Worm (Caenorhabditis elegans) whole organism, L3 larva: ENCODE measurements around the gene D1014.5.

ENCODE experiments used
- aly-2 ChIP-seq: fragments of 150-350 bp; optimal IDR thresholded peaks from 2 replicates; lab custom pipeline; 2014; ENCODE audit warnings: missing biosample characterization, missing genetic modification characterization
- ama-1 ChIP-seq: fragments of 150-350 bp; optimal IDR thresholded peaks from 2 replicates; lab custom pipeline; 2018
- ceh-9 ChIP-seq: sonication (generic microtip); optimal IDR thresholded peaks from 2 replicates; lab custom pipeline; 2018; ENCODE audit warnings: missing biosample characterization, missing genetic modification characterization
- daf-12 ChIP-seq: fragments of 150-350 bp; optimal IDR thresholded peaks from 2 replicates; lab custom pipeline; 2014; ENCODE audit warnings: missing biosample characterization, missing genetic modification reagents, missing genetic modification characterization
- egl-5 ChIP-seq: fragments of 150-350 bp; optimal IDR thresholded peaks from 2 replicates; lab custom pipeline; 2017; ENCODE audit warnings: missing biosample characterization, missing genetic modification reagents, missing genetic modification characterization, inconsistent platforms
- elt-1 ChIP-seq: fragments of 150-350 bp; optimal IDR thresholded peaks from 2 replicates; lab custom pipeline; 2014; ENCODE audit warnings: missing biosample characterization, missing genetic modification characterization
- elt-2 ChIP-seq: sonication (generic microtip); optimal IDR thresholded peaks from 2 replicates; lab custom pipeline; 2016; ENCODE audit warnings: missing genetic modification reagents, mild to moderate bottlenecking, missing genetic modification characterization, missing compliant biosample characterization
- elt-3 ChIP-seq, 3 experiments: fragments of 150-350 bp in 1 of 3; sonication (generic microtip) in 2 of 3; optimal IDR thresholded peaks; 2 replicates in 2 of 3; 4 replicates in 1 of 3; lab custom pipeline; 2014 to 2017; ENCODE audit warnings: missing biosample characterization in 3 of 3, missing genetic modification characterization in 3 of 3
- eor-1 ChIP-seq, 2 experiments: fragments of 150-350 bp; optimal IDR thresholded peaks; 2 replicates each; lab custom pipeline; 2014 to 2018; ENCODE audit warnings: missing biosample characterization in 2 of 2, missing genetic modification characterization in 2 of 2
- fos-1 ChIP-seq: fragments of 150-350 bp; optimal IDR thresholded peaks from 2 replicates; lab custom pipeline; 2014; ENCODE audit warnings: missing biosample characterization, missing genetic modification characterization
- hmg-11 ChIP-seq: sonication (generic microtip); optimal IDR thresholded peaks from 2 replicates; lab custom pipeline; 2016; ENCODE audit warnings: missing genetic modification characterization, missing compliant biosample characterization
- jun-1 ChIP-seq: fragments of 150-350 bp; optimal IDR thresholded peaks from 2 replicates; lab custom pipeline; 2014; ENCODE audit warnings: missing biosample characterization, missing genetic modification reagents, missing genetic modification characterization
- lsy-12 ChIP-seq: sonication (generic microtip); optimal IDR thresholded peaks from 2 replicates; lab custom pipeline; 2016; ENCODE audit warnings: mild to moderate bottlenecking, missing genetic modification characterization, missing compliant biosample characterization
- mdl-1 ChIP-seq: fragments of 150-350 bp; optimal IDR thresholded peaks from 2 replicates; lab custom pipeline; 2014; ENCODE audit warnings: missing biosample characterization, missing genetic modification characterization
- mml-1 ChIP-seq: fragments of 150-350 bp; sonication (generic microtip); optimal IDR thresholded peaks from 3 replicates; lab custom pipeline; 2014; ENCODE audit warnings: missing biosample characterization, missing genetic modification characterization
- nfya-1 ChIP-seq: sonication (generic microtip); optimal IDR thresholded peaks from 2 replicates; lab custom pipeline; 2017; ENCODE audit warnings: missing genetic modification characterization, mild to moderate bottlenecking, missing compliant biosample characterization, antibody characterized with exemption, moderate library complexity; ENCODE audit not compliant: insufficient read depth
- nhr-11 ChIP-seq: fragments of 150-350 bp; optimal IDR thresholded peaks from 2 replicates; lab custom pipeline; 2014; ENCODE audit warnings: missing biosample characterization, missing genetic modification characterization
- nhr-25 ChIP-seq: sonication (generic microtip); optimal IDR thresholded peaks from 2 replicates; lab custom pipeline; 2017; ENCODE audit warnings: missing biosample characterization, missing genetic modification characterization
- nhr-28 ChIP-seq: fragments of 150-350 bp; optimal IDR thresholded peaks from 2 replicates; lab custom pipeline; 2014; ENCODE audit warnings: missing biosample characterization, missing genetic modification characterization
- nhr-76 ChIP-seq: fragments of 150-350 bp; sonication (generic microtip); optimal IDR thresholded peaks from 5 replicates; lab custom pipeline; 2014; ENCODE audit warnings: missing biosample characterization, missing genetic modification characterization
- nhr-77 ChIP-seq: fragments of 150-350 bp; optimal IDR thresholded peaks from 2 replicates; lab custom pipeline; 2014; ENCODE audit warnings: missing biosample characterization, missing genetic modification characterization
- pha-4 ChIP-seq: fragments of 150-350 bp; optimal IDR thresholded peaks from 2 replicates; lab custom pipeline; 2014; ENCODE audit warnings: missing biosample characterization, missing genetic modification reagents, missing genetic modification characterization
- pqm-1 ChIP-seq: fragments of 150-350 bp; optimal IDR thresholded peaks from 2 replicates; lab custom pipeline; 2017; ENCODE audit warnings: missing biosample characterization, missing genetic modification characterization, inconsistent platforms
- sea-2 ChIP-seq: fragments of 150-350 bp; sonication (generic microtip); optimal IDR thresholded peaks from 4 replicates; lab custom pipeline; 2014; ENCODE audit warnings: missing biosample characterization, missing genetic modification reagents, missing genetic modification characterization
- unc-39 ChIP-seq: sonication (generic microtip); optimal IDR thresholded peaks from 4 replicates; lab custom pipeline; 2017; ENCODE audit warnings: missing biosample characterization, missing genetic modification characterization
- unc-62 ChIP-seq: fragments of 150-350 bp; sonication (generic microtip); optimal IDR thresholded peaks from 4 replicates; lab custom pipeline; 2014; ENCODE audit warnings: missing biosample characterization, missing genetic modification reagents, missing genetic modification characterization
- zag-1 ChIP-seq: fragments of 150-350 bp; optimal IDR thresholded peaks from 2 replicates; lab custom pipeline; 2014; ENCODE audit warnings: missing biosample characterization, missing genetic modification characterization
- ztf-11 ChIP-seq: fragments of 150-350 bp; optimal IDR thresholded peaks from 2 replicates; lab custom pipeline; 2014; ENCODE audit warnings: missing biosample characterization, missing genetic modification characterization
- ztf-4 ChIP-seq: fragments of 150-350 bp; optimal IDR thresholded peaks from 2 replicates; lab custom pipeline; 2014; ENCODE audit warnings: missing biosample characterization, missing genetic modification characterization

D1014.5 gene

DNA sequence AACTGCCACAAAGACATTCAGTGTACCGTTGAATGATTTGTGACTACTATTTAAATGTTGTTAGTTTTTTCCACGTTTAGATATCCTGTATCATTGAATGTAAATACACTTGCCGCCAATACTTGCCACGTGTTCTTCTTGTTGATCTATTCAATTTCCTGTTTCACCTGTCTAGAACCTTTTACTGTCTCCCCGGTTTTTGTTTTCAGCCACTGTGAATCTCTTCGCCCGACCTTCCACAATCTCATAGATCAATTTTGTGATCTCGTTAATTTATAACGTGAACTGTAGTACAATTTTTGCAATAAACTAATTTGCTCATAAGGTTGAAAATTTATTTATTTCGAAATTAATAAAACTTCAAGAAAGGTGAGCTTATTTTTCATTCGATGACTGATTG, 21.8 kb downstream of the D1014.5 start, which contains the start of gene D1014.13:
D1014.13 (plus strand) TSS at position 301 of the 400 bp plus-strand sequence.
- no peak for TF ChIP-seq nhr-77 (tag; lab: Kevin White, UChicago)
- TF ChIP-seq elt-1 (tag; lab: Kevin White, UChicago): no peak
- no peak for TF ChIP-seq nhr-28
- TF ChIP-seq egl-5 (tag; lab: Kevin White, UChicago): no peak
- no peak for TF ChIP-seq ztf-4
- TF ChIP-seq lsy-12 (tag; lab: Kevin White, UChicago): no peak
- TF ChIP-seq nfya-1: no peak
- TF ChIP-seq pha-4 (tag; lab: Kevin White, UChicago): no peak
- no peak for TF ChIP-seq hmg-11 (tag; lab: Kevin White, UChicago)
- no peak for TF ChIP-seq ceh-9
- no peak for TF ChIP-seq eor-1 (tag; optimal IDR thresholded peaks at IDR 0.05; lab: Kevin White, UChicago)
- TF ChIP-seq ztf-11 (tag; lab: Kevin White, UChicago): no peak
- TF ChIP-seq mdl-1 (tag; lab: Kevin White, UChicago): no peak
- no peak for TF ChIP-seq unc-39 (tag; lab: Kevin White, UChicago)
- TF ChIP-seq elt-3 (tag; optimal IDR thresholded peaks at IDR 0.05; lab: Kevin White, UChicago): no peak
- no peak for TF ChIP-seq zag-1 (tag; lab: Kevin White, UChicago)
- TF ChIP-seq nhr-25 (tag; lab: Kevin White, UChicago): no peak
- TF ChIP-seq aly-2 (tag; lab: Kevin White, UChicago): no peak
- no peak for TF ChIP-seq jun-1 (tag; lab: Kevin White, UChicago)

DNA sequence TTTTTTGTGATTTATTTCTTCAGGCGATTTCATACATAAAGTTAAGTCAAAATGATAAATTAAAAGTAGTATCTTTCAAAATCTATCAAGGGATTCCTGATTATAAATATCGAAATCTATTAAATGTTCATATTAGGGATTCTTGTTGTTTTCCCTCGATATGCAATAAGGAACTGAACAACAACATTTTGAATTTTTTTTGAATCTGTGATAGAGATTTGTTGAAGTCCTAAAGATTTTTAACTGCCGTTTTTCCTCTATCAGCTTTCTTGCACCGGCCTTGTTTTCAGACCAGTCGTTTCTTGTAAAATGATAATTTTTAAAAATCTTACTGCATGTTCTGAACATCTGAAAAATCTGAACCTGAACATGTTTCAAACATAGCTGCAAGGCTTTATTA, 32.3 kb downstream of the D1014.5 start:
- TF ChIP-seq lsy-12 (tag; lab: Kevin White, UChicago): no peak
- no peak for TF ChIP-seq hmg-11 (tag; lab: Kevin White, UChicago)
- TF ChIP-seq daf-12 (tag; lab: Kevin White, UChicago): no peak
- TF ChIP-seq elt-1 (tag; lab: Kevin White, UChicago): no peak
- no peak for TF ChIP-seq sea-2
- TF ChIP-seq jun-1 (tag; lab: Kevin White, UChicago): no peak
- no peak for TF ChIP-seq unc-62 (GFP tag; lab: Kevin White, UChicago)

DNA sequence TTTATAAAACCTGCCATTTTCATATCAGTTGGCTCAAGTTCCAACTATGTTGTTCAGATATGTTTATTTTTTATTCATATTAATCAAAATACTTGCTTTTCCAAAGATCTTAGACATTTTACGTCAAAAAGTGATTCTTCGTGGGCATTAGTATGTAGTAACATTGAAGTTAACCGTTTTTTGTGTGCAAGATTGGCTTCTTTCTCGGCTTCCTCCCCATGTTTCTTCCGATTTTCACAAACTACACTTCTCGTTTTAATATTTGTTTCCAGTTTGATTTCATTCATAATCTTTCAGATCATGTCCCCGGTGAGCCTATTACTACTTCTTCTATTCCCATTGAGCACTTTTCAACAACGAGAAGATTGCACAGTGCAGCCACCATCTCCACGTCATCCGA, 34.0 kb downstream of the D1014.5 start, which contains the start of gene sul-2:
sul-2 (plus strand) TSS at position 301 of the 400 bp plus-strand sequence.
- TF ChIP-seq ztf-11 (tag; lab: Kevin White, UChicago) (no peak), nhr-11 (no peak), nfya-1 (no peak), eor-1 (tag; optimal IDR thresholded peaks at IDR 0.05; lab: Kevin White, UChicago) (no peak), hmg-11 (tag; lab: Kevin White, UChicago) (no peak)

DNA sequence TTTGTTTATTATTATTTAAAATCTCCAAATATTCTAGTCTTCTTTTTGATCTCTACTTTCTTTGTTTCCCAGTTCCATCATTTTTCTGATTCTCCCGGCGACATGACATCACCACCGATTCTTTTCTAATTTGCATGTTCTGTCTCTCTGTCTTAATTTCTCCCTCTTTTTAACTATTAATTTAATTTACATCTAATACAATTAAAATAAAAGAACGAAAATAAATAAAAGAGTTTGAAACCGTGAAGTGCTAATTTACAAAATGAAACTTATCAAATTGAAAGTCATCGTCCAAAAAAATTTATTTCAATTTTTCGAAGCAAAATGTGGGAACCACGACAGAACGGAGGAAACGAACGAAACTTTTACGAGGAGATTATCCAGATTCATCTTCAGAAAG, 36.1 kb downstream of the D1014.5 start, which contains the start of gene F20D6.6:
F20D6.6 (plus strand) TSS at position 301 of the 400 bp plus-strand sequence.
- TF ChIP-seq ama-1 (lab: Kevin White, UChicago): no peak

DNA sequence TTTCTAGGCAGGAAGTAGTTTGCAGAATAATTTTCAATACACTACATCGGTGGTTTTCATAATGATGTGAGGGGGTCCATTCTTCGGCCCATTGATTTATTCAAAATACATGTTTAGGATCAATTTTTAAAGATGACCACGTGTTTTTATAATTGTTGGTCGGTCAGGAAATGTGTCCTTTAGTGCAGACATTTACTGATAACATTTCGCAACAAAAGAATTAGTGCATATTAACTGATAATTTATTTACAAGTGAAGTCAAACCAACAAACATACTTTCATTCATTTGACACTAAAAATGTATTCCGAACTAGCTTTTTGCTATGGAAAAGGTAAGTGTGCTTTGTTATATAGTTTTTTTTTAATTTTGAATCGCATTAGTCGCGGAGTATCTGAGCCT, 38.2 kb downstream of the D1014.5 start, which contains the start of gene F20D6.5:
F20D6.5 (plus strand) TSS at position 259 of the 400 bp plus-strand sequence.
- TF ChIP-seq mml-1 (no peak), pqm-1 (tag; lab: Kevin White, UChicago) (peak; percentile 83), nfya-1 (no peak), hmg-11 (tag; lab: Kevin White, UChicago) (no peak), elt-2 (tag; lab: Kevin White, UChicago) (peak; percentile 61), nhr-76 (no peak), fos-1 (tag; lab: Kevin White, UChicago) (no peak)

DNA sequence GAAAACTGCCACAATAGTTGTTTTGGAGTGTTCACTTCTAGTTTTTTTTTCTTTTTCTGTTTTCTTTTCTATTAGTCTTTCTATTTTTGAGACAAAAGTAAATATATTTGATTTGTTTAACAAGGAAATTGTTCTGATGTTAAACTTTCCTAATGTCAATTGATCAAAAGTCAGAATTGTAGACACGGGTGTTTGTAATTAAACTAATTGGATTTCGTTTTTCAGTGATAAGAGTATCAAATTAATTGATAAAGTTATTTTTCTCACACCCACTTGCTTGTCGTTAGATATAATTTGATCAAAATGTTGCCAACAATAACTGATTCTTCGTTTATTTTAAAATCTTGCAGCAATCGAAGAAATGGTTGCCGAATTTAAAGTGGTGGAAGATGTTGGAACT, 39.7 kb downstream of the D1014.5 start:
- TF ChIP-seq pha-4 (tag; lab: Kevin White, UChicago) (peak; percentile 7), eor-1 (tag; optimal IDR thresholded peaks at IDR 0.05; lab: Kevin White, UChicago) (no peak)
